Worm (Caenorhabditis elegans) whole organism, L2 larva: ENCODE data around the gene idpb-1.

ENCODE experiments used
- F13H6.1 ChIP-seq: sonication (generic microtip); optimal IDR thresholded peaks from 2 replicates; lab custom pipeline; 2016; ENCODE audit warnings: missing genetic modification characterization, missing compliant biosample characterization
- blmp-1 ChIP-seq: sonication (generic microtip); optimal IDR thresholded peaks from 2 replicates; lab custom pipeline; 2017; ENCODE audit warnings: missing genetic modification characterization, mild to moderate bottlenecking, missing compliant biosample characterization, antibody characterized with exemption, moderate library complexity; ENCODE audit not compliant: insufficient read depth
- skn-1 ChIP-seq: sonication (generic microtip); optimal IDR thresholded peaks from 2 replicates; lab custom pipeline; 2017; ENCODE audit warnings: missing biosample characterization, missing genetic modification characterization
- snpc-4 ChIP-seq: fragments of 150-350 bp; optimal IDR thresholded peaks from 2 replicates; lab custom pipeline; 2014; ENCODE audit warnings: missing biosample characterization, missing genetic modification characterization

- no peak for TF ChIP-seq F13H6.1 (tag; lab: Kevin White, UChicago)
- no peak for TF ChIP-seq snpc-4 (tag; lab: Kevin White, UChicago)
- no peak for TF ChIP-seq skn-1 (tag; lab: Kevin White, UChicago)
- TF ChIP-seq blmp-1 (tag; lab: Kevin White, UChicago) = no peak
These were observed 30.0 kb downstream of the idpb-1 start for ce11 chrII:5131800-5132199.
